Fruit fly (Drosophila melanogaster): ENCODE results near the gene Ski6.

The Ski6 gene

dm6 chr2L:13176701-13177249 is 45.5 kb downstream of the Ski6 start, which contains the start of the genes Sfmbt and CG5439 (continued):
- peak; percentile 75 for TF ChIP-seq Bteb2 (GFP tag; optimal IDR thresholded peaks at IDR 0.05)
- peak; percentile 94 for TF ChIP-seq zfh2 (GFP tag; optimal IDR thresholded peaks at IDR 0.05)
- TF ChIP-seq psq (GFP tag; optimal IDR thresholded peaks at IDR 0.05), result peak; percentile 76
- TF ChIP-seq h (optimal IDR thresholded peaks at IDR 0.05), result no peak
- peak; percentile 84 for TF ChIP-seq HmgZ (tag; optimal IDR thresholded peaks at IDR 0.05)
- peak; percentile 65 for TF ChIP-seq cato (GFP tag; optimal IDR thresholded peaks at IDR 0.05; ENCODE audit: borderline replicate concordance)
- TF ChIP-seq nerfin-2 (GFP tag; IDR thresholded peaks at IDR 0.05; ENCODE audit: partially characterized antibody), result peak; percentile 56; the same call in 1 of the 2 replicates
- peak; percentile 77 for TF ChIP-seq sisA (GFP tag; IDR thresholded peaks at IDR 0.05)
- peak; percentile 75 for TF ChIP-seq tx (GFP tag; optimal IDR thresholded peaks at IDR 0.05)
- no peak for TF ChIP-seq CG12219 (GFP tag; optimal IDR thresholded peaks at IDR 0.05)
- TF ChIP-seq CG18599 (GFP tag; optimal IDR thresholded peaks at IDR 0.05), result no peak
- TF ChIP-seq Hr51 (GFP tag; optimal IDR thresholded peaks at IDR 0.05), result peak in 1 of 2 experiments; percentile 75
- TF ChIP-seq CG1647 (GFP tag; optimal IDR thresholded peaks at IDR 0.05), result peak; percentile 50
- peak; percentile 5 for TF ChIP-seq salm (tag; optimal IDR thresholded peaks at IDR 0.05)
- peak; percentile 43; the same call in 1 of the 3 replicates for TF ChIP-seq CG11093 (GFP tag; IDR thresholded peaks at IDR 0.05)
- peak; percentile 91 for TF ChIP-seq lilli (GFP tag; optimal IDR thresholded peaks at IDR 0.05)
- TF ChIP-seq CG11456 (GFP tag; IDR thresholded peaks at IDR 0.05), result peak; percentile 81
- TF ChIP-seq Fer2 (tag; optimal IDR thresholded peaks at IDR 0.05), result peak; percentile 57
- no peak for TF ChIP-seq fru (optimal IDR thresholded peaks at IDR 0.05)
- TF ChIP-seq pan (optimal IDR thresholded peaks at IDR 0.05), result no peak
- peak in 1 of 2 experiments; percentile 15 for TF ChIP-seq pan (GFP tag; optimal IDR thresholded peaks at IDR 0.05 in 1 of 2, IDR thresholded peaks at IDR 0.05 in 1 of 2)
- no peak for TF ChIP-seq ham (GFP tag; IDR thresholded peaks at IDR 0.05)
- peak; percentile 69 for TF ChIP-seq CG16815 (GFP tag; optimal IDR thresholded peaks at IDR 0.05)
- TF ChIP-seq lola (GFP tag; optimal IDR thresholded peaks at IDR 0.05), result peak in 1 of 3 experiments; percentile 70
- TF ChIP-seq dpn (GFP tag; optimal IDR thresholded peaks at IDR 0.05), result peak; percentile 85
- peak; percentile 38 for TF ChIP-seq CG18011 (GFP tag; optimal IDR thresholded peaks at IDR 0.05)
- TF ChIP-seq gro (GFP tag; optimal IDR thresholded peaks at IDR 0.05), result peak; percentile 17
- peak; percentile 68 for TF ChIP-seq Elba2 (GFP tag; optimal IDR thresholded peaks at IDR 0.05)
- TF ChIP-seq Dll (GFP tag; IDR thresholded peaks at IDR 0.05; ENCODE audit: partially characterized antibody), result peak; percentile 64; the same call in 3 of the 4 replicates
- peak; percentile 33; the same call in 1 of the 2 replicates for TF ChIP-seq CG13287 (GFP tag; IDR thresholded peaks at IDR 0.05; ENCODE audit: partially characterized antibody)
- peak; percentile 21 for TF ChIP-seq Nf-YB (GFP tag; optimal IDR thresholded peaks at IDR 0.05)
- peak; percentile 70 for TF ChIP-seq Aef1 (GFP tag; IDR thresholded peaks at IDR 0.05)
- 0 out of 2 replicates have a peak, but pooled peaks have one; percentile 28 for TF ChIP-seq wor (GFP tag; IDR thresholded peaks at IDR 0.05)
- TF ChIP-seq CG12659 (GFP tag; optimal IDR thresholded peaks at IDR 0.05), result peak; percentile 94
- no peak for TF ChIP-seq Abd-B (GFP tag; optimal IDR thresholded peaks at IDR 0.05)
- TF ChIP-seq CG6254 (GFP tag; optimal IDR thresholded peaks at IDR 0.05), result peak; percentile 23
- TF ChIP-seq sens (GFP tag), result peak; percentile 97
- TF ChIP-seq Hmx (GFP tag; optimal IDR thresholded peaks at IDR 0.05), result peak; percentile 33
- TF ChIP-seq Dip2 (GFP tag; IDR thresholded peaks at IDR 0.05), result no peak
- TF ChIP-seq onecut (GFP tag; IDR thresholded peaks at IDR 0.05), result peak; percentile 42; the same call in 1 of the 2 replicates
- no peak for TF ChIP-seq Asciz (GFP tag; optimal IDR thresholded peaks at IDR 0.05)
- no peak for TF ChIP-seq Deaf1 (tag; optimal IDR thresholded peaks at IDR 0.05)
- peak; percentile 16 for TF ChIP-seq CG6854 (GFP tag; optimal IDR thresholded peaks at IDR 0.05)
- TF ChIP-seq CG3995 (GFP tag; optimal IDR thresholded peaks at IDR 0.05), result peak; percentile 100
- TF ChIP-seq CG13894 (tag; optimal IDR thresholded peaks at IDR 0.05), result no peak
- peak; percentile 67 for TF ChIP-seq Bdp1 (GFP tag; optimal IDR thresholded peaks at IDR 0.05)
- peak; percentile 90 for TF ChIP-seq CG17186 (GFP tag; optimal IDR thresholded peaks at IDR 0.05)
- no peak for TF ChIP-seq sens-2 (GFP tag; IDR thresholded peaks at IDR 0.05)
- TF ChIP-seq ato (GFP tag; IDR thresholded peaks at IDR 0.05; ENCODE audit: partially characterized antibody), result peak; percentile 43
- TF ChIP-seq CG8281 (tag; optimal IDR thresholded peaks at IDR 0.05), result no peak

All from whole organism, embryonic.